Fruit fly (Drosophila melanogaster) whole organism, embryonic: ENCODE data around the gene sage.
A peak's percentile ranks its signal among the peaks of the same experiment; 100 is the strongest.

Experiments
- Aef1 ChIP-seq: fragments of 200-800 bp; sonication (Bioruptor generic); IDR thresholded peaks from 3 replicates; pipeline ENCODE4 v1.3.6; 2022; ENCODE audit warnings: missing biosample characterization, missing genetic modification characterization
- B-H2 ChIP-seq: fragments of 200-800 bp; sonication (Bioruptor generic); optimal IDR thresholded peaks from 2 replicates; lab custom pipeline; 2018; ENCODE audit warnings: missing biosample characterization, mild to moderate bottlenecking, missing genetic modification characterization
- CG10147 ChIP-seq: fragments of 200-800 bp; sonication (Bioruptor generic); optimal IDR thresholded peaks from 2 replicates; lab custom pipeline; 2019; ENCODE audit warnings: missing biosample characterization, mild to moderate bottlenecking, missing genetic modification characterization, moderate library complexity
- CG10321 ChIP-seq: fragments of 200-800 bp; sonication (Bioruptor generic); IDR thresholded peaks from 2 replicates; pipeline ENCODE4 v1.3.6; 2022; ENCODE audit warnings: missing biosample characterization, missing genetic modification characterization
- CG13424 ChIP-seq: fragments of 200-800 bp; sonication (Bioruptor generic); optimal IDR thresholded peaks from 2 replicates; lab custom pipeline; 2019; ENCODE audit warnings: missing biosample characterization, mild to moderate bottlenecking, missing genetic modification characterization, moderate library complexity
- CG15011 ChIP-seq: fragments of 200-800 bp; sonication (Bioruptor generic); optimal IDR thresholded peaks from 3 replicates; lab custom pipeline; 2018; ENCODE audit warnings: missing biosample characterization, mild to moderate bottlenecking, missing genetic modification characterization
- CG15073 ChIP-seq: fragments of 200-800 bp; sonication (Bioruptor generic); optimal IDR thresholded peaks from 2 replicates; lab custom pipeline; 2016; ENCODE audit warnings: missing biosample characterization, missing genetic modification characterization
- CG18764 ChIP-seq: fragments of 200-800 bp; sonication (Bioruptor generic); optimal IDR thresholded peaks from 3 replicates; lab custom pipeline; 2016; ENCODE audit warnings: missing biosample characterization, missing genetic modification characterization
- CG2678 ChIP-seq: fragments of 200-800 bp; sonication (Bioruptor generic); optimal IDR thresholded peaks from 3 replicates; lab custom pipeline; 2019; ENCODE audit warnings: missing biosample characterization, mild to moderate bottlenecking, missing genetic modification characterization, moderate library complexity
- CG3065 ChIP-seq: fragments of 200-800 bp; sonication (Bioruptor generic); optimal IDR thresholded peaks from 2 replicates; lab custom pipeline; 2016; ENCODE audit warnings: missing biosample characterization, missing genetic modification characterization
- CG34376 ChIP-seq: fragments of 200-800 bp; sonication (Bioruptor generic); optimal IDR thresholded peaks from 2 replicates; lab custom pipeline; 2018; ENCODE audit warnings: missing biosample characterization, mild to moderate bottlenecking, missing genetic modification characterization
- CG4820 ChIP-seq: fragments of 200-800 bp; sonication (Bioruptor generic); optimal IDR thresholded peaks from 3 replicates; lab custom pipeline; 2016; ENCODE audit warnings: missing biosample characterization, missing genetic modification characterization
- CG5953 ChIP-seq: fragments of 200-800 bp; sonication (Bioruptor generic); IDR thresholded peaks from 2 replicates; pipeline ENCODE4 v1.3.6; 2022; ENCODE audit warnings: missing biosample characterization, missing genetic modification characterization
- CG6791 ChIP-seq: fragments of 200-800 bp; sonication (Bioruptor generic); IDR thresholded peaks from 3 replicates; pipeline ENCODE4 v1.3.6; 2022; ENCODE audit warnings: missing biosample characterization, missing genetic modification characterization; ENCODE audit not compliant: partially characterized antibody
- CG8281 ChIP-seq: fragments of 200-800 bp; sonication (Bioruptor generic); optimal IDR thresholded peaks from 2 replicates; lab custom pipeline; 2018; ENCODE audit warnings: missing biosample characterization, mild to moderate bottlenecking, missing genetic modification characterization, moderate library complexity
- CG8944 ChIP-seq: fragments of 200-800 bp; sonication (Bioruptor generic); optimal IDR thresholded peaks from 3 replicates; lab custom pipeline; 2016; ENCODE audit warnings: missing biosample characterization, missing genetic modification characterization
- CG9437 ChIP-seq: fragments of 200-800 bp; sonication (Bioruptor generic); optimal IDR thresholded peaks from 2 replicates; lab custom pipeline; 2018; ENCODE audit warnings: missing biosample characterization, mild to moderate bottlenecking, missing genetic modification characterization
- Chrac-16 ChIP-seq: fragments of 200-800 bp; sonication (Bioruptor generic); optimal IDR thresholded peaks from 3 replicates; lab custom pipeline; 2016; ENCODE audit warnings: missing biosample characterization, missing genetic modification characterization
- Dip3 ChIP-seq: fragments of 200-800 bp; sonication (Bioruptor generic); optimal IDR thresholded peaks from 3 replicates; lab custom pipeline; 2016; ENCODE audit warnings: missing biosample characterization, missing genetic modification characterization
- Dp ChIP-seq: fragments of 200-800 bp; sonication (Bioruptor generic); optimal IDR thresholded peaks from 2 replicates; lab custom pipeline; 2018; ENCODE audit warnings: missing biosample characterization, mild to moderate bottlenecking, missing genetic modification characterization, moderate library complexity
- HLHmδ ChIP-seq: fragments of 200-800 bp; sonication (Bioruptor generic); optimal IDR thresholded peaks from 2 replicates; lab custom pipeline; 2018; ENCODE audit warnings: missing biosample characterization, mild to moderate bottlenecking, missing genetic modification characterization, moderate library complexity
- Hr78 ChIP-seq, 2 experiments: fragments of 200-800 bp in 1 of 2; fragments of >200 bp in 1 of 2; sonication (Bioruptor generic) in 1 of 2; optimal IDR thresholded peaks; 2 replicates each; lab custom pipeline; 2017 to 2019; ENCODE audit warnings: missing biosample characterization in 2 of 2, missing genetic modification characterization in 2 of 2, mild to moderate bottlenecking in 1 of 2, moderate library complexity in 1 of 2
- MBD-R2 ChIP-seq: fragments of 200-800 bp; sonication (Bioruptor generic); IDR thresholded peaks from 2 replicates; pipeline ENCODE4 v1.3.6; 2022; ENCODE audit warnings: missing biosample characterization, missing genetic modification characterization
- Mad ChIP-seq: fragments of 200-800 bp; sonication (Bioruptor generic); optimal IDR thresholded peaks from 2 replicates; lab custom pipeline; 2016; ENCODE audit warnings: missing biosample characterization, missing genetic modification characterization
- Neu2 ChIP-seq: fragments of 200-800 bp; sonication (Bioruptor generic); optimal IDR thresholded peaks from 3 replicates; lab custom pipeline; 2016; ENCODE audit warnings: missing biosample characterization, missing genetic modification characterization, borderline replicate concordance
- Opbp ChIP-seq: fragments of 200-800 bp; sonication (Bioruptor generic); IDR thresholded peaks from 3 replicates; pipeline ENCODE4 v1.3.6; 2022; ENCODE audit warnings: missing biosample characterization, missing genetic modification characterization; ENCODE audit not compliant: partially characterized antibody
- Sox100B ChIP-seq: fragments of 200-800 bp; sonication (Bioruptor generic); optimal IDR thresholded peaks from 3 replicates; lab custom pipeline; 2018; ENCODE audit warnings: missing biosample characterization, mild to moderate bottlenecking, missing genetic modification characterization
- TFAM ChIP-seq: fragments of 200-800 bp; sonication (Bioruptor generic); optimal IDR thresholded peaks from 2 replicates; lab custom pipeline; 2017; ENCODE audit warnings: missing biosample characterization, missing genetic modification characterization, inconsistent platforms
- Trl ChIP-seq, 3 experiments: fragments of >200 bp in 2 of 3; fragments of 200-800 bp in 1 of 3; sonication (Bioruptor generic) in 1 of 3; optimal IDR thresholded peaks; 2 replicates in 1 of 3; 3 replicates in 2 of 3; lab custom pipeline; 2016 to 2017; ENCODE audit warnings: missing biosample characterization in 1 of 3, missing genetic modification characterization in 1 of 3
- YL-1 ChIP-seq: fragments of 200-800 bp; sonication (Bioruptor generic); optimal IDR thresholded peaks from 3 replicates; lab custom pipeline; 2017; ENCODE audit warnings: missing biosample characterization, mild to moderate bottlenecking, missing genetic modification characterization
- ab ChIP-seq: fragments of 200-800 bp; sonication (Bioruptor generic); optimal IDR thresholded peaks from 2 replicates; lab custom pipeline; 2016; ENCODE audit warnings: missing biosample characterization, missing genetic modification characterization
- ase ChIP-seq: fragments of 200-800 bp; sonication (Bioruptor generic); IDR thresholded peaks from 3 replicates; pipeline ENCODE4 v1.3.6; 2022; ENCODE audit warnings: missing biosample characterization, missing genetic modification characterization
- ci ChIP-seq: fragments of 200-800 bp; sonication (Bioruptor generic); IDR thresholded peaks from 3 replicates; pipeline ENCODE4 v1.3.6; 2022; ENCODE audit warnings: missing biosample characterization, missing genetic modification characterization
- corto ChIP-seq: fragments of 200-800 bp; sonication (Bioruptor generic); optimal IDR thresholded peaks from 2 replicates; lab custom pipeline; 2016; ENCODE audit warnings: missing biosample characterization, mild to moderate bottlenecking, missing genetic modification characterization, moderate library complexity
- cwo ChIP-seq: fragments of 200-800 bp; sonication (Bioruptor generic); optimal IDR thresholded peaks from 3 replicates; lab custom pipeline; 2017; ENCODE audit warnings: missing biosample characterization, missing genetic modification characterization, mild to moderate bottlenecking, moderate library complexity, missing genetic modification reagents
- ems ChIP-seq: fragments of 200-800 bp; sonication (Bioruptor generic); optimal IDR thresholded peaks from 3 replicates; lab custom pipeline; 2016; ENCODE audit warnings: missing biosample characterization, missing genetic modification characterization
- gro ChIP-seq: fragments of 200-800 bp; sonication (Bioruptor generic); optimal IDR thresholded peaks from 2 replicates; lab custom pipeline; 2016; ENCODE audit warnings: missing biosample characterization, missing genetic modification characterization
- mirr ChIP-seq: fragments of 200-800 bp; sonication (Bioruptor generic); optimal IDR thresholded peaks from 3 replicates; lab custom pipeline; 2018; ENCODE audit warnings: missing biosample characterization, mild to moderate bottlenecking, missing genetic modification characterization
- nom ChIP-seq: fragments of 200-800 bp; sonication (Bioruptor generic); optimal IDR thresholded peaks from 2 replicates; lab custom pipeline; 2017; ENCODE audit warnings: missing biosample characterization, missing genetic modification characterization, mild to moderate bottlenecking, moderate library complexity, missing genetic modification reagents
- pb ChIP-seq: fragments of 200-800 bp; sonication (Bioruptor generic); optimal IDR thresholded peaks from 3 replicates; lab custom pipeline; 2016; ENCODE audit warnings: missing biosample characterization, missing genetic modification characterization
- pita ChIP-seq: fragments of 200-800 bp; sonication (Bioruptor generic); optimal IDR thresholded peaks from 2 replicates; lab custom pipeline; 2017; ENCODE audit warnings: missing biosample characterization, mild to moderate bottlenecking, missing genetic modification characterization
- ranshi ChIP-seq: fragments of 200-800 bp; sonication (Bioruptor generic); IDR thresholded peaks from 2 replicates; pipeline ENCODE4 v1.3.6; 2022; ENCODE audit warnings: missing biosample characterization, missing genetic modification characterization
- repo ChIP-seq: fragments of 200-800 bp; sonication (Bioruptor generic); optimal IDR thresholded peaks from 2 replicates; lab custom pipeline; 2016; ENCODE audit warnings: missing biosample characterization, missing genetic modification characterization
- run ChIP-seq: fragments of 200-800 bp; sonication (Bioruptor generic); optimal IDR thresholded peaks from 3 replicates; lab custom pipeline; 2018; ENCODE audit warnings: missing biosample characterization, mild to moderate bottlenecking, missing genetic modification characterization
- stwl ChIP-seq: fragments of 200-800 bp; sonication (Bioruptor generic); optimal IDR thresholded peaks from 3 replicates; lab custom pipeline; 2018; ENCODE audit warnings: missing biosample characterization, mild to moderate bottlenecking, missing genetic modification characterization, moderate library complexity
- tgo ChIP-seq: fragments of 200-800 bp; sonication (Bioruptor generic); IDR thresholded peaks from 3 replicates; pipeline ENCODE4 v1.3.6; 2022; ENCODE audit warnings: missing biosample characterization, missing genetic modification characterization
- ttk ChIP-seq: fragments of 200-800 bp; sonication (Bioruptor generic); IDR thresholded peaks from 2 replicates; pipeline ENCODE4 v2.1.2; 2022; ENCODE audit warnings: missing biosample characterization, missing genetic modification characterization
- wek ChIP-seq: fragments of 200-800 bp; sonication (Bioruptor generic); optimal IDR thresholded peaks from 3 replicates; lab custom pipeline; 2018; ENCODE audit warnings: missing biosample characterization, mild to moderate bottlenecking, missing genetic modification characterization, moderate library complexity
- yki ChIP-seq: fragments of >200 bp; optimal IDR thresholded peaks from 3 replicates; lab custom pipeline; 2018
- zen ChIP-seq: fragments of 200-800 bp; sonication (Bioruptor generic); optimal IDR thresholded peaks from 3 replicates; lab custom pipeline; 2018; ENCODE audit warnings: missing biosample characterization, mild to moderate bottlenecking, missing genetic modification characterization, moderate library complexity

The sage gene

dm6 chr3R:9227330-9227729, 36.6 kb downstream of the sage start (continued):
- TF ChIP-seq TFAM (GFP tag; lab: Kevin White, UChicago) (no peak), tgo (GFP tag; lab: Robert Waterston, UW) (peak; percentile 76), ems (peak; percentile 55), MBD-R2 (GFP tag; lab: Robert Waterston, UW) (peak; percentile 39; the same call in 1 of the 2 replicates), CG13424 (tag; lab: Kevin White, UChicago) (peak; percentile 73), CG5953 (peak; percentile 39; the same call in 1 of the 2 replicates), CG6791 (GFP tag; lab: Robert Waterston, UW) (no peak), wek (GFP tag; lab: Kevin White, UChicago) (no peak), ranshi (GFP tag; lab: Robert Waterston, UW) (peak; percentile 81), CG3065 (GFP tag; lab: Kevin White, UChicago) (no peak), CG15073 (GFP tag; lab: Kevin White, UChicago) (no peak), Trl (optimal IDR thresholded peaks at IDR 0.05; lab: Kevin White, UChicago) (no peak), Trl (GFP tag; optimal IDR thresholded peaks at IDR 0.05; lab: Kevin White, UChicago) (no peak), B-H2 (GFP tag; lab: Kevin White, UChicago) (no peak), nom (GFP tag; lab: Kevin White, UChicago) (peak; percentile 18), run (peak; percentile 49), Hr78 (GFP tag; optimal IDR thresholded peaks at IDR 0.05; lab: Kevin White, UChicago) (peak in 1 of 2 experiments; percentile 2), CG18764 (peak; percentile 19), pita (GFP tag; lab: Kevin White, UChicago) (no peak), CG4820 (peak; percentile 43), ttk (GFP tag; lab: Robert Waterston, UW) (peak; percentile 56; the same call in 1 of the 2 replicates), cwo (GFP tag; lab: Kevin White, UChicago) (peak; percentile 30), CG8944 (no peak), zen (tag; lab: Kevin White, UChicago) (peak; percentile 25), Aef1 (GFP tag; lab: Robert Waterston, UW) (peak; percentile 80), Chrac-16 (GFP tag; lab: Kevin White, UChicago) (peak; percentile 70), YL-1 (GFP tag; lab: Kevin White, UChicago) (no peak), Dp (no peak), pb (no peak), Opbp (GFP tag; lab: Robert Waterston, UW) (no peak), ab (GFP tag; lab: Kevin White, UChicago) (no peak), CG34376 (no peak), Dip3 (GFP tag; lab: Kevin White, UChicago) (no peak), CG10321 (GFP tag; lab: Robert Waterston, UW) (no peak), Sox100B (GFP tag; lab: Kevin White, UChicago) (peak; percentile 80), gro (GFP tag; lab: Kevin White, UChicago) (no peak), ase (GFP tag; lab: Robert Waterston, UW) (peak; percentile 73; the same call in 2 of the 3 replicates), Mad (GFP tag; lab: Kevin White, UChicago) (no peak), CG10147 (peak; percentile 70), ci (GFP tag; lab: Robert Waterston, UW) (peak; percentile 38; the same call in 2 of the 3 replicates), corto (GFP tag; lab: Kevin White, UChicago) (peak; percentile 44), CG2678 (tag; lab: Kevin White, UChicago) (peak; percentile 86), mirr (no peak), stwl (tag; lab: Kevin White, UChicago) (no peak), CG15011 (GFP tag; lab: Kevin White, UChicago) (peak; percentile 62), repo (GFP tag; lab: Kevin White, UChicago) (no peak), CG9437 (GFP tag; lab: Kevin White, UChicago) (peak; percentile 44), Neu2 (GFP tag; lab: Kevin White, UChicago) (no peak), yki (lab: Kevin White, UChicago) (no peak), CG8281 (peak; percentile 11), HLHmδ (GFP tag; lab: Kevin White, UChicago) (no peak)
